Fruit fly (Drosophila melanogaster): ENCODE data around the gene Dref.

Gene Dref

dm6 chr2L:9918020-9918959, 48.7 kb downstream of the Dref start, which contains the start of the genes CG5885 and CG4598 (continued):
- peak; percentile 32 for TF ChIP-seq fd59A (GFP tag; optimal IDR thresholded peaks at IDR 0.05)
- peak; percentile 45 for TF ChIP-seq fkh (GFP tag; optimal IDR thresholded peaks at IDR 0.05)
- TF ChIP-seq CG11294 (GFP tag; IDR thresholded peaks at IDR 0.05): peak; percentile 29; the same call in 1 of the 2 replicates
- TF ChIP-seq pdm3 (GFP tag; optimal IDR thresholded peaks at IDR 0.05): peak; percentile 78
- peak; percentile 35 for TF ChIP-seq dsx (GFP tag; optimal IDR thresholded peaks at IDR 0.05; ENCODE audit: poor library complexity, severe bottlenecking)
- TF ChIP-seq Blimp-1 (GFP tag; optimal IDR thresholded peaks at IDR 0.05): peak; percentile 50
- TF ChIP-seq vri (GFP tag; optimal IDR thresholded peaks at IDR 0.05): peak; percentile 54
- peak; percentile 56 for TF ChIP-seq Sox15 (GFP tag; optimal IDR thresholded peaks at IDR 0.05)
- peak; percentile 67 for TF ChIP-seq Sox14 (GFP tag; optimal IDR thresholded peaks at IDR 0.05)
- TF ChIP-seq Ets96B (tag; optimal IDR thresholded peaks at IDR 0.05): peak; percentile 58
- peak; percentile 46 for TF ChIP-seq Gug (GFP tag; IDR thresholded peaks at IDR 0.05)
- TF ChIP-seq CG10669 (GFP tag; optimal IDR thresholded peaks at IDR 0.05): peak; percentile 53
- TF ChIP-seq CG16779 (tag; optimal IDR thresholded peaks at IDR 0.05): peak; percentile 80
- TF ChIP-seq CG6792 (GFP tag; optimal IDR thresholded peaks at IDR 0.05): peak; percentile 73
- peak; percentile 47 for TF ChIP-seq CG11762 (GFP tag; optimal IDR thresholded peaks at IDR 0.05; ENCODE audit: insufficient read depth)
- peak; percentile 46 for TF ChIP-seq topi (GFP tag; optimal IDR thresholded peaks at IDR 0.05)
- TF ChIP-seq Met (GFP tag; optimal IDR thresholded peaks at IDR 0.05): peak; percentile 80
- peak; percentile 63 for TF ChIP-seq CG3032 (tag; optimal IDR thresholded peaks at IDR 0.05)
- peak; percentile 75 for TF ChIP-seq Eip75B (GFP tag; optimal IDR thresholded peaks at IDR 0.05)
- peak; percentile 100 for TF ChIP-seq achi (GFP tag; optimal IDR thresholded peaks at IDR 0.05)
- TF ChIP-seq Hr4 (GFP tag; optimal IDR thresholded peaks at IDR 0.05): peak; percentile 89
- TF ChIP-seq spab (GFP tag; optimal IDR thresholded peaks at IDR 0.05): peak; percentile 64
- peak; percentile 84 for TF ChIP-seq CG10631 (GFP tag; optimal IDR thresholded peaks at IDR 0.05)

dm6 chr2L:9915011-9915850, 51.8 kb downstream of the Dref start, which contains the start of gene yip2:
Gene yip2 (plus strand): TSS chr2L:9915253.
- TF ChIP-seq CG6276 (GFP tag; optimal IDR thresholded peaks at IDR 0.05) (peak; percentile 100), CG4318 (GFP tag; optimal IDR thresholded peaks at IDR 0.05) (no peak), fd59A (GFP tag; optimal IDR thresholded peaks at IDR 0.05) (peak; percentile 39), Blimp-1 (GFP tag; optimal IDR thresholded peaks at IDR 0.05) (peak; percentile 96), CG10631 (GFP tag; optimal IDR thresholded peaks at IDR 0.05) (peak; percentile 58), Ets21C (GFP tag; optimal IDR thresholded peaks at IDR 0.05) (peak; percentile 18), CG9139 (GFP tag; optimal IDR thresholded peaks at IDR 0.05) (peak; percentile 100), CG32006 (GFP tag; optimal IDR thresholded peaks at IDR 0.05) (peak; percentile 80), vri (GFP tag; optimal IDR thresholded peaks at IDR 0.05) (peak; percentile 82), CG1621 (tag; optimal IDR thresholded peaks at IDR 0.05) (peak; percentile 96), CG8632 (GFP tag; optimal IDR thresholded peaks at IDR 0.05) (peak; percentile 81), CG6792 (GFP tag; optimal IDR thresholded peaks at IDR 0.05) (peak; percentile 61), dac (GFP tag; optimal IDR thresholded peaks at IDR 0.05) (peak; percentile 75), CG16779 (tag; optimal IDR thresholded peaks at IDR 0.05) (peak; percentile 99), CG31627 (GFP tag; optimal IDR thresholded peaks at IDR 0.05) (peak; percentile 54), spab (GFP tag; optimal IDR thresholded peaks at IDR 0.05) (peak; percentile 99), OdsH (GFP tag; optimal IDR thresholded peaks at IDR 0.05) (peak; percentile 65), CG6163 (GFP tag; IDR thresholded peaks at IDR 0.05) (peak; percentile 76), net (GFP tag; optimal IDR thresholded peaks at IDR 0.05) (peak; percentile 98), CG3919 (GFP tag; optimal IDR thresholded peaks at IDR 0.05) (peak; percentile 92), lz (GFP tag; optimal IDR thresholded peaks at IDR 0.05) (peak; percentile 66), CG6854 (GFP tag; optimal IDR thresholded peaks at IDR 0.05) (peak; percentile 100), esn (GFP tag; optimal IDR thresholded peaks at IDR 0.05) (peak; percentile 84), CG11762 (GFP tag; optimal IDR thresholded peaks at IDR 0.05; ENCODE audit: insufficient read depth) (peak; percentile 93), Hr4 (GFP tag; optimal IDR thresholded peaks at IDR 0.05) (peak; percentile 84), Lpt (GFP tag; optimal IDR thresholded peaks at IDR 0.05) (peak; percentile 95), CG11902 (GFP tag; optimal IDR thresholded peaks at IDR 0.05) (no peak), acj6 (GFP tag; optimal IDR thresholded peaks at IDR 0.05) (peak; percentile 54), Gug (GFP tag; IDR thresholded peaks at IDR 0.05) (peak; percentile 73), CG15336 (GFP tag; IDR thresholded peaks at IDR 0.05) (peak; percentile 94), pdm3 (GFP tag; optimal IDR thresholded peaks at IDR 0.05) (peak; percentile 80), Smox (GFP tag; optimal IDR thresholded peaks at IDR 0.05) (peak; percentile 57)
